Worm (Caenorhabditis elegans) whole organism, L2 larva: Measurements from ENCODE around the gene col-72.
"Not testable (repeated sequence)": the region's sequence is repeated elsewhere in the genome, so short reads cannot be mapped to it uniquely, and the experiment has no call there.

ENCODE experiments used
- C34F6.9 ChIP-seq: fragments of 150-350 bp; optimal IDR thresholded peaks from 2 replicates; lab custom pipeline; 2014; ENCODE audit warnings: missing biosample characterization, missing genetic modification characterization
- F13H6.1 ChIP-seq: sonication (generic microtip); optimal IDR thresholded peaks from 2 replicates; lab custom pipeline; 2016; ENCODE audit warnings: missing genetic modification characterization, missing compliant biosample characterization
- R02D3.7 ChIP-seq: fragments of 150-350 bp; optimal IDR thresholded peaks from 2 replicates; lab custom pipeline; 2014; ENCODE audit warnings: missing biosample characterization, missing genetic modification characterization
- ZK546.5 ChIP-seq: sonication (generic microtip); optimal IDR thresholded peaks from 2 replicates; lab custom pipeline; 2017; ENCODE audit warnings: missing biosample characterization, missing genetic modification characterization
- alr-1 ChIP-seq: fragments of 150-350 bp; optimal IDR thresholded peaks from 2 replicates; lab custom pipeline; 2014; ENCODE audit warnings: missing biosample characterization, missing genetic modification characterization
- aly-2 ChIP-seq: fragments of 150-350 bp; optimal IDR thresholded peaks from 2 replicates; lab custom pipeline; 2014; ENCODE audit warnings: missing biosample characterization, missing genetic modification characterization
- ama-1 ChIP-seq: fragments of 150-350 bp; optimal IDR thresholded peaks from 2 replicates; lab custom pipeline; 2018; ENCODE audit warnings: inconsistent platforms
- ceh-16 ChIP-seq: fragments of 150-350 bp; optimal IDR thresholded peaks from 2 replicates; lab custom pipeline; 2014; ENCODE audit warnings: missing biosample characterization, missing genetic modification characterization
- crh-2 ChIP-seq: sonication (generic microtip); optimal IDR thresholded peaks from 2 replicates; lab custom pipeline; 2017; ENCODE audit warnings: missing biosample characterization, missing genetic modification characterization
- elt-3 ChIP-seq: sonication (generic microtip); optimal IDR thresholded peaks from 2 replicates; lab custom pipeline; 2017; ENCODE audit warnings: missing biosample characterization, missing genetic modification characterization
- fos-1 ChIP-seq: fragments of 150-350 bp; optimal IDR thresholded peaks from 2 replicates; lab custom pipeline; 2014; ENCODE audit warnings: missing biosample characterization, missing genetic modification characterization
- gmeb-1 ChIP-seq: fragments of 150-350 bp; optimal IDR thresholded peaks from 2 replicates; lab custom pipeline; 2014; ENCODE audit warnings: missing biosample characterization, missing genetic modification characterization
- lin-11 ChIP-seq: fragments of 150-350 bp; sonication (generic microtip); optimal IDR thresholded peaks from 2 replicates; lab custom pipeline; 2014; ENCODE audit warnings: missing biosample characterization, missing genetic modification characterization, inconsistent platforms, mixed read lengths
- lin-13 ChIP-seq: fragments of 150-350 bp; optimal IDR thresholded peaks from 2 replicates; lab custom pipeline; 2014; ENCODE audit warnings: missing biosample characterization, missing genetic modification reagents, missing genetic modification characterization
- lsy-2 ChIP-seq, 2 experiments: fragments of 150-350 bp in 1 of 2; sonication (generic microtip) in 1 of 2; optimal IDR thresholded peaks; 2 replicates each; lab custom pipeline; 2014 to 2017; ENCODE audit warnings: missing biosample characterization in 2 of 2, missing genetic modification characterization in 2 of 2
- mbf-1 ChIP-seq: sonication (generic microtip); optimal IDR thresholded peaks from 2 replicates; lab custom pipeline; 2017; ENCODE audit warnings: missing biosample characterization, missing genetic modification characterization
- nhr-129 ChIP-seq: fragments of 150-350 bp; optimal IDR thresholded peaks from 2 replicates; lab custom pipeline; 2014; ENCODE audit warnings: missing biosample characterization, missing genetic modification characterization
- nhr-21 ChIP-seq: fragments of 150-350 bp; optimal IDR thresholded peaks from 2 replicates; lab custom pipeline; 2014; ENCODE audit warnings: missing biosample characterization, missing genetic modification characterization
- nhr-23 ChIP-seq: fragments of 150-350 bp; optimal IDR thresholded peaks from 2 replicates; lab custom pipeline; 2014; ENCODE audit warnings: missing biosample characterization, missing genetic modification reagents, missing genetic modification characterization
- nhr-25 ChIP-seq: fragments of 150-350 bp; sonication (generic microtip); optimal IDR thresholded peaks from 3 replicates; lab custom pipeline; 2014; ENCODE audit warnings: missing biosample characterization, missing genetic modification characterization
- peb-1 ChIP-seq: fragments of 150-350 bp; optimal IDR thresholded peaks from 2 replicates; lab custom pipeline; 2014; ENCODE audit warnings: missing biosample characterization, missing genetic modification characterization
- sem-4 ChIP-seq: fragments of 150-350 bp; optimal IDR thresholded peaks from 2 replicates; lab custom pipeline; 2014; ENCODE audit warnings: missing biosample characterization, missing genetic modification reagents, missing genetic modification characterization
- sma-3 ChIP-seq: sonication (generic microtip); optimal IDR thresholded peaks from 2 replicates; lab custom pipeline; 2016; ENCODE audit warnings: missing genetic modification reagents, missing genetic modification characterization, missing compliant biosample characterization
- sma-9 ChIP-seq, 2 experiments: fragments of 150-350 bp in 1 of 2; sonication (generic microtip) in 1 of 2; optimal IDR thresholded peaks; 2 replicates each; lab custom pipeline; 2014 to 2016; ENCODE audit warnings: missing genetic modification characterization in 2 of 2, mild to moderate bottlenecking in 1 of 2, missing biosample characterization in 1 of 2, missing compliant biosample characterization in 1 of 2, missing genetic modification reagents in 1 of 2, moderate library complexity in 1 of 2
- unc-55 ChIP-seq: fragments of 150-350 bp; sonication (generic microtip); optimal IDR thresholded peaks from 3 replicates; lab custom pipeline; 2014; ENCODE audit warnings: missing biosample characterization, missing genetic modification reagents, missing genetic modification characterization
- zag-1 ChIP-seq: fragments of 150-350 bp; optimal IDR thresholded peaks from 2 replicates; lab custom pipeline; 2014; ENCODE audit warnings: missing biosample characterization, missing genetic modification characterization

col-72 gene

DNA sequence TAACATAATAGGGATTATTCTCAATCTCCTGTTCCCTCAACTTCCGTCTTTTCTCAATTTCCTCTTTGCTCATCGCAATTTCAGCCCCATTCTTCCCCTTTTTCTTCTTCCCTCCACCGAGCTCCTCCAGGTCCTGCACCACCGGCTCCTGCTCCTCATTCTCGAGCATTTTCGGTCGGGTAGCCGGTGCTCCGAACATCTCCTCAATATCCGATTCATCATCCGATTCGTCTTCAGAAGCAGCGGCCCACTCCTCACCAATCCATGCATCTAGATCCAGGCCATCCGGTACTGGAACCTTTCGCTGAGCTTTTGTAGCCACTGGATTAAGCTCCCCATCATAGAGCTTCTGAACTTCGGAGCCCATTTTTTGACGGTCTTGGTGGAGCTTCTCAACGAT, 16.2 kb upstream of the col-72 start:
- no peak for TF ChIP-seq sem-4 (tag; lab: Kevin White, UChicago)

DNA sequence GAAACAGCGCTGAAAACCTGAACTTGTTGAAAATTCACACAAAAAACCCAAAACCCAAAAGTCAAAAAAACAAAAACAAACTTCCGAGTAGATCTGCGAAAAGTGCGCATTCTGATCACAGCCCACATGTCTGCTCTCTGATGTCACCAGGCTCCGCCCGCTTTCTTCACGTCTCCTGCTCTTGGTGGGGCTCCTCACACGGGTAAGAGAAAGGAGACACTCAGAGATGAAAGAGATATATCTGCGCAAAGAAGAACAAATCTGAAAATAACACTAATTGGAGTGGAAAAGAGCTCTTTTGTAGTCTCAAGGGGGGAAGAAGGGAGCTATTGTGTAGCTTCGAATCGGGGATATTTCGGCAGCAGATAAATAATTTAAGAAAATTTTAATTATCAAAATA, 4.3 kb upstream of the col-72 start, which contains the start of gene ncs-6:
Gene ncs-6, minus strand, starts transcription at position 261 of the 400 bp plus-strand sequence.
- TF ChIP-seq nhr-23 (tag; lab: Kevin White, UChicago) = no peak
- TF ChIP-seq C34F6.9 (tag; lab: Kevin White, UChicago) = peak; percentile 7
- TF ChIP-seq aly-2 (tag; lab: Kevin White, UChicago) = no peak
- TF ChIP-seq, all 48 proteins: peak for 1

DNA sequence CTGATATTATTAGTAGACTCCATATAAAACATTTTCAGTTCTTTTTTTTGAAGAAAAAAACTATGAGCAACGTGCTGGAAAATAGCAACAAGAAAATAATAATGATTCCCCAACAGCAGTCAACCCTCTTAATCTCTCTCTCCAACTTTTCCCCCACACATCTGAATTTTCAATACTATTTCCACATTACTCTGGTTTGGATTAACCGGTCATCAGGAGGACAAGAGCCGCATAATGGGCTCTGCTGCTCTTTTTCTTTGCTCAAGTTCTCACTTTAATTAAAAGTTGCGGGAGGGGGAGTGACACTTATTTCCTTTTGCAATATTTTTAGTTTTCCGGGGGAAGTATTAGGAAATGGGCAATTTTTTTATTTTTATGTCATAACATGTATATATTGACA, 3.5 kb upstream of the col-72 start:
- TF ChIP-seq ama-1 (lab: Kevin White, UChicago) (no peak), lin-11 (tag; lab: Kevin White, UChicago) (no peak), fos-1 (tag; lab: Kevin White, UChicago) (no peak), gmeb-1 (no peak), R02D3.7 (tag; lab: Kevin White, UChicago) (no peak), peb-1 (tag; lab: Kevin White, UChicago) (no peak)

DNA sequence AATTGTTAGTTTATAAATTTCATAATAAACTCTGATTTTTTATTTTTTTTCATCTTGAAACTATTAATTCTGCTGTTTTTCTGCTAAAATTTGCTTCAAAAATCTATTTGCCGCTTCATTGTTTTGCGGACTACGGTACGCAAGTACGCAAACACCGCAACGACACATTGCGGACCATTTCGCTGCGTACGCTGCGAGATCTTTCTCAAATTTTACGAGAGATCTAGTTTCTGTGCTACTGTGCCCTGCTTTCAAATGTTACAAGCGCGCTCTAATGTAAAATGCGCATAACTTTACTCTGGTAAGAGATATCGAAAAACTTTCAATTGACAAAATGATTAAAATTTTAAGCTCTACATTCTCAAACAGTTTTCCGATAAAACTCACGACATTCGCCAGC, 450 bp downstream of the col-72 start:
- peak; percentile 55 for TF ChIP-seq sma-9 (GFP tag; optimal IDR thresholded peaks at IDR 0.05; lab: Kevin White, UChicago)
- TF ChIP-seq sma-9 (tag; optimal IDR thresholded peaks at IDR 0.05; lab: Kevin White, UChicago) = not testable (repeated sequence)
- TF ChIP-seq nhr-25 (tag; lab: Kevin White, UChicago) = peak; percentile 61
- peak; percentile 32 for TF ChIP-seq sma-3 (GFP tag; lab: Kevin White, UChicago)
- peak; percentile 20 for TF ChIP-seq zag-1 (tag; lab: Kevin White, UChicago)
- TF ChIP-seq gmeb-1 = peak; percentile 48
- TF ChIP-seq lin-13 (GFP tag; lab: Kevin White, UChicago) = peak; percentile 67
- TF ChIP-seq lin-11 (tag; lab: Kevin White, UChicago) = peak; percentile 4
- TF ChIP-seq F13H6.1 (tag; lab: Kevin White, UChicago) = peak; percentile 56
- TF ChIP-seq C34F6.9 (tag; lab: Kevin White, UChicago) = peak; percentile 68
- TF ChIP-seq unc-55 (GFP tag; lab: Kevin White, UChicago) = peak; percentile 87
- TF ChIP-seq crh-2 (tag; lab: Kevin White, UChicago) = peak; percentile 43
- TF ChIP-seq nhr-129 (tag; lab: Kevin White, UChicago) = peak; percentile 73
- peak; percentile 89 to 97 for TF ChIP-seq lsy-2 (tag; optimal IDR thresholded peaks at IDR 0.05; lab: Kevin White, UChicago)
- peak; percentile 6 for TF ChIP-seq ZK546.5 (tag; lab: Kevin White, UChicago)
- TF ChIP-seq, all 48 proteins: peak for 14; not testable (repeated sequence) for 34

DNA sequence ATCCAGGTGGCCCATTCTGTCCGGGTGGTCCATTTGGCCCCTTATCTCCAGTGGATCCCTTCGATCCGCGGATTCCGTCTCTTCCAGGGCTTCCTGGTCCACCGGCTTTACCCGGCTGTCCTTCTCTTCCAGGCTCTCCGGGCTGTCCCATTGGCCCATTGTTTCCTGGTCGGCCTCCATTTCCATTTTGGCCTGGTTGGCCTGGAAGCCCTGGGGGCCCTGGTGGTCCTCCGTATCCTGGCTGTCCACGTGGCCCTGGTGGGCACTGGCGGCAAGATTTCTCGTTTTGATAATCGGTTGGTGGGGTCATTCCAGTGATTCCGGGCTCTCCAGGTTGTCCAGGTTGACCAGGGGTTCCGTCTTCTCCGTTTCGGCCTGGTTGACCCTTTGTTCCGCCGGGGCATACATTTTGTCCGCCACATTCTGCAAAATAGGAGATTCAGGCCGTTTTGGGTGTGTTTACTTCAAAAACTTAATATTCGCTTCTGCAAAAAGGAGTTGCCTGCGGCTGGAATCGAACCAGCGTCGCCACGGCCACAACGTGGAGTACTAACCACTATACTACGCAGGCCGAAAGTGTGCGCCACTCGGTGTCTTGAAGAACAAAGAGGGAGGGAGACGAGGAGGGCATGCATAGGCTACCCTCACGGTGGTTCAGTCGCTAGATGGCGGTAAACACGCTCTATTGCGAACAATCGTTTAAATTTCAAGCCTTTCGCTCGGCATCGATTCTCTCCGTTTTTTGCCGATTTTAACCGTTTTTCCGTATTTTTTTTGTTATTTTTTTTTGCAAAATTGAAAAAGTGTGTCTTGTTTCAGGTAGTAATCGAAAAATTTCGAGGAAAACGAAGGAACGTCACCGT, 2.8 kb downstream of the col-72 start, which contains the start of gene W09G10.9:
Gene W09G10.9, plus strand, starts transcription at position 813 of the 863 bp plus-strand sequence.
- TF ChIP-seq sma-3 (GFP tag; lab: Kevin White, UChicago) (peak; percentile 49), fos-1 (tag; lab: Kevin White, UChicago) (peak; percentile 53), nhr-129 (tag; lab: Kevin White, UChicago) (peak; percentile 66), mbf-1 (no peak), lin-13 (GFP tag; lab: Kevin White, UChicago) (peak; percentile 65), crh-2 (tag; lab: Kevin White, UChicago) (peak; percentile 60), F13H6.1 (tag; lab: Kevin White, UChicago) (peak; percentile 45), lin-11 (tag; lab: Kevin White, UChicago) (peak; percentile 12), elt-3 (tag; lab: Kevin White, UChicago) (no peak), lsy-2 (tag; optimal IDR thresholded peaks at IDR 0.05; lab: Kevin White, UChicago) (peak; percentile 74 to 78), sma-9 (GFP tag; optimal IDR thresholded peaks at IDR 0.05; lab: Kevin White, UChicago) (peak; percentile 62), sma-9 (tag; optimal IDR thresholded peaks at IDR 0.05; lab: Kevin White, UChicago) (no peak), zag-1 (tag; lab: Kevin White, UChicago) (peak; percentile 64), ceh-16 (tag; lab: Kevin White, UChicago) (peak; percentile 24), C34F6.9 (tag; lab: Kevin White, UChicago) (peak; percentile 39), alr-1 (tag; lab: Kevin White, UChicago) (no peak), unc-55 (GFP tag; lab: Kevin White, UChicago) (peak; percentile 60), nhr-21 (no peak), nhr-25 (tag; lab: Kevin White, UChicago) (peak; percentile 15), R02D3.7 (tag; lab: Kevin White, UChicago) (no peak)
